Worm (Caenorhabditis elegans) whole organism, mixed stage, embryonic: ENCODE data around the gene tni-1.

Experiments
- M03D4.4 ChIP-seq: sonication (generic microtip); optimal IDR thresholded peaks from 2 replicates; lab custom pipeline; 2017; ENCODE audit warnings: mild to moderate bottlenecking, missing genetic modification characterization, missing compliant biosample characterization
- bed-3 ChIP-seq: fragments of 200-800 bp; sonication (Bioruptor generic); optimal IDR thresholded peaks from 3 replicates; lab custom pipeline; 2018; ENCODE audit warnings: mild to moderate bottlenecking, missing genetic modification characterization, moderate library complexity, missing compliant biosample characterization
- blmp-1 ChIP-seq: fragments of 150-350 bp; optimal IDR thresholded peaks from 2 replicates; lab custom pipeline; 2014; ENCODE audit warnings: missing biosample characterization, missing genetic modification characterization
- ceh-39 ChIP-seq: fragments of 150-350 bp; optimal IDR thresholded peaks from 2 replicates; lab custom pipeline; 2014; ENCODE audit warnings: missing biosample characterization, missing genetic modification characterization
- ceh-43 ChIP-seq: fragments of 200-800 bp; sonication (Bioruptor generic); optimal IDR thresholded peaks from 2 replicates; lab custom pipeline; 2018; ENCODE audit warnings: mild to moderate bottlenecking, missing genetic modification characterization, moderate library complexity, missing compliant biosample characterization
- ceh-83 ChIP-seq: fragments of 200-800 bp; sonication (Bioruptor generic); optimal IDR thresholded peaks from 2 replicates; lab custom pipeline; 2018; ENCODE audit warnings: mild to moderate bottlenecking, missing genetic modification characterization, missing compliant biosample characterization
- ces-1 ChIP-seq: fragments of 150-350 bp; optimal IDR thresholded peaks from 2 replicates; lab custom pipeline; 2014; ENCODE audit warnings: missing biosample characterization, missing genetic modification reagents, missing genetic modification characterization
- cnd-1 ChIP-seq: fragments of 200-800 bp; sonication (Bioruptor generic); optimal IDR thresholded peaks from 2 replicates; lab custom pipeline; 2018; ENCODE audit warnings: mild to moderate bottlenecking, missing genetic modification characterization, missing compliant biosample characterization
- drap-1 ChIP-seq: fragments of 200-800 bp; sonication (Bioruptor generic); optimal IDR thresholded peaks from 3 replicates; lab custom pipeline; 2018; ENCODE audit warnings: mild to moderate bottlenecking, missing genetic modification characterization, missing compliant biosample characterization
- elt-1 ChIP-seq: sonication (generic microtip); optimal IDR thresholded peaks from 2 replicates; lab custom pipeline; 2017; ENCODE audit warnings: missing genetic modification characterization, mild to moderate bottlenecking, missing compliant biosample characterization, antibody characterized with exemption, moderate library complexity, borderline replicate concordance; ENCODE audit not compliant: insufficient read depth
- elt-3 ChIP-seq: fragments of 150-350 bp; optimal IDR thresholded peaks from 2 replicates; lab custom pipeline; 2014; ENCODE audit warnings: missing biosample characterization, missing genetic modification characterization
- ham-2 ChIP-seq: fragments of 200-800 bp; sonication (Bioruptor generic); optimal IDR thresholded peaks from 2 replicates; lab custom pipeline; 2018; ENCODE audit warnings: mild to moderate bottlenecking, missing genetic modification characterization, missing compliant biosample characterization
- hlh-1 ChIP-seq: fragments of 150-350 bp; optimal IDR thresholded peaks from 2 replicates; lab custom pipeline; 2014; ENCODE audit warnings: missing biosample characterization, missing genetic modification reagents, missing genetic modification characterization
- lin-13 ChIP-seq: fragments of 150-350 bp; optimal IDR thresholded peaks from 2 replicates; lab custom pipeline; 2014; ENCODE audit warnings: missing biosample characterization, missing genetic modification characterization
- lin-32 ChIP-seq: fragments of 200-800 bp; sonication (Bioruptor generic); optimal IDR thresholded peaks from 2 replicates; lab custom pipeline; 2018; ENCODE audit warnings: mild to moderate bottlenecking, missing genetic modification characterization, missing compliant biosample characterization
- lsy-2 ChIP-seq: fragments of 150-350 bp; optimal IDR thresholded peaks from 2 replicates; lab custom pipeline; 2014; ENCODE audit warnings: missing biosample characterization, missing genetic modification characterization
- mab-5 ChIP-seq: fragments of 150-350 bp; optimal IDR thresholded peaks from 2 replicates; lab custom pipeline; 2014; ENCODE audit warnings: missing biosample characterization, missing genetic modification characterization
- mep-1 ChIP-seq: fragments of 150-350 bp; optimal IDR thresholded peaks from 2 replicates; lab custom pipeline; 2017; ENCODE audit warnings: missing biosample characterization, missing genetic modification reagents, missing genetic modification characterization, inconsistent platforms
- mls-2 ChIP-seq: sonication (generic microtip); optimal IDR thresholded peaks from 2 replicates; lab custom pipeline; 2016; ENCODE audit warnings: mild to moderate bottlenecking, missing genetic modification characterization, moderate library complexity, missing compliant biosample characterization
- nhr-12 ChIP-seq: fragments of 150-350 bp; optimal IDR thresholded peaks from 2 replicates; lab custom pipeline; 2014; ENCODE audit warnings: missing biosample characterization, missing genetic modification characterization
- nhr-2 ChIP-seq: fragments of 150-350 bp; optimal IDR thresholded peaks from 2 replicates; lab custom pipeline; 2014; ENCODE audit warnings: missing biosample characterization, missing genetic modification characterization
- nhr-237 ChIP-seq: fragments of 150-350 bp; optimal IDR thresholded peaks from 2 replicates; lab custom pipeline; 2014; ENCODE audit warnings: missing biosample characterization, missing genetic modification characterization
- nhr-28 ChIP-seq: fragments of 150-350 bp; optimal IDR thresholded peaks from 2 replicates; lab custom pipeline; 2014; ENCODE audit warnings: missing biosample characterization, missing genetic modification characterization
- nhr-76 ChIP-seq: sonication (generic microtip); optimal IDR thresholded peaks from 2 replicates; lab custom pipeline; 2017; ENCODE audit warnings: missing biosample characterization, missing genetic modification characterization
- pha-4 ChIP-seq: fragments of 150-350 bp; optimal IDR thresholded peaks from 2 replicates; lab custom pipeline; 2018; ENCODE audit warnings: missing biosample characterization, missing genetic modification reagents, missing genetic modification characterization
- sem-2 ChIP-seq: fragments of 200-800 bp; sonication (Bioruptor generic); optimal IDR thresholded peaks from 2 replicates; lab custom pipeline; 2018; ENCODE audit warnings: mild to moderate bottlenecking, missing genetic modification characterization, missing compliant biosample characterization
- snpc-4 ChIP-seq: fragments of 150-350 bp; optimal IDR thresholded peaks from 2 replicates; lab custom pipeline; 2014; ENCODE audit warnings: missing biosample characterization, missing genetic modification characterization
- sptf-1 ChIP-seq: sonication (generic microtip); optimal IDR thresholded peaks from 2 replicates; lab custom pipeline; 2017; ENCODE audit warnings: mild to moderate bottlenecking, missing genetic modification characterization, moderate library complexity, missing compliant biosample characterization
- tbx-8 ChIP-seq: fragments of 200-800 bp; sonication (Bioruptor generic); optimal IDR thresholded peaks from 2 replicates; lab custom pipeline; 2018; ENCODE audit warnings: mild to moderate bottlenecking, missing genetic modification characterization, moderate library complexity, missing compliant biosample characterization
- unc-120 ChIP-seq: sonication (generic microtip); optimal IDR thresholded peaks from 2 replicates; lab custom pipeline; 2017; ENCODE audit warnings: missing genetic modification characterization, missing compliant biosample characterization; ENCODE audit not compliant: poor library complexity, severe bottlenecking
- unc-39 ChIP-seq: fragments of 150-350 bp; optimal IDR thresholded peaks from 2 replicates; lab custom pipeline; 2014; ENCODE audit warnings: missing biosample characterization, missing genetic modification characterization
- unc-62 ChIP-seq: fragments of 150-350 bp; optimal IDR thresholded peaks from 2 replicates; lab custom pipeline; 2014; ENCODE audit warnings: missing biosample characterization, missing genetic modification reagents, missing genetic modification characterization
- zip-8 ChIP-seq: fragments of 150-350 bp; optimal IDR thresholded peaks from 2 replicates; lab custom pipeline; 2014; ENCODE audit warnings: missing biosample characterization, missing genetic modification characterization
- ztf-11 ChIP-seq: fragments of 150-350 bp; optimal IDR thresholded peaks from 2 replicates; lab custom pipeline; 2014; ENCODE audit warnings: missing biosample characterization, missing genetic modification characterization

tni-1 gene

ce11 chrX:11377370-11377769 is at the start of gene tni-1:
TSS of gene tni-1 (minus strand) at chrX:11377470.
- TF ChIP-seq ham-2 (GFP tag; lab: Kevin White, UChicago): no peak
- TF ChIP-seq elt-1 (tag; lab: Kevin White, UChicago): no peak
- TF ChIP-seq nhr-76 (tag; lab: Kevin White, UChicago): no peak
- TF ChIP-seq cnd-1: no peak
- TF ChIP-seq mep-1 (tag; lab: Kevin White, UChicago): no peak
- no peak for TF ChIP-seq elt-3 (tag; lab: Kevin White, UChicago)
- TF ChIP-seq tbx-8 (GFP tag; lab: Kevin White, UChicago): no peak
- TF ChIP-seq bed-3 (GFP tag; lab: Kevin White, UChicago): no peak
- no peak for TF ChIP-seq mab-5
- TF ChIP-seq sem-2 (GFP tag; lab: Kevin White, UChicago): no peak
- no peak for TF ChIP-seq unc-120 (tag; lab: Kevin White, UChicago)
- no peak for TF ChIP-seq ceh-43 (GFP tag; lab: Kevin White, UChicago)

ce11 chrX:11426647-11427046 is 49.4 kb upstream of the tni-1 start:
- TF ChIP-seq snpc-4 (tag; lab: Kevin White, UChicago): no peak
- TF ChIP-seq zip-8 (tag; lab: Kevin White, UChicago): no peak

- TF ChIP-seq nhr-2 (tag; lab: Kevin White, UChicago) (no peak), snpc-4 (tag; lab: Kevin White, UChicago) (no peak), mab-5 (no peak), bed-3 (GFP tag; lab: Kevin White, UChicago) (no peak), ceh-43 (GFP tag; lab: Kevin White, UChicago) (no peak), drap-1 (no peak), ham-2 (GFP tag; lab: Kevin White, UChicago) (no peak), M03D4.4 (tag; lab: Kevin White, UChicago) (no peak), mls-2 (tag; lab: Kevin White, UChicago) (no peak), nhr-76 (tag; lab: Kevin White, UChicago) (no peak), mep-1 (tag; lab: Kevin White, UChicago) (no peak), sptf-1 (tag; lab: Kevin White, UChicago) (no peak), tbx-8 (GFP tag; lab: Kevin White, UChicago) (no peak), hlh-1 (tag; lab: Kevin White, UChicago) (no peak), lin-13 (tag; lab: Kevin White, UChicago) (no peak), blmp-1 (no peak), sem-2 (GFP tag; lab: Kevin White, UChicago) (no peak), cnd-1 (no peak), unc-39 (no peak), ztf-11 (tag; lab: Kevin White, UChicago) (no peak)
These were observed 42.7 kb upstream of the tni-1 start, which contains the start of gene F46C3.6 for ce11 chrX:11419988-11420387. TSS of gene F46C3.6 (minus strand) at chrX:11420074.

ce11 chrX:11418667-11419066 is 41.4 kb upstream of the tni-1 start, which contains the start of gene F46C3.2:
TSS of gene F46C3.2 (minus strand) at chrX:11418767.
- TF ChIP-seq lin-13 (tag; lab: Kevin White, UChicago): no peak
- TF ChIP-seq elt-3 (tag; lab: Kevin White, UChicago): no peak
- TF ChIP-seq bed-3 (GFP tag; lab: Kevin White, UChicago): no peak
- no peak for TF ChIP-seq mep-1 (tag; lab: Kevin White, UChicago)
- TF ChIP-seq lsy-2 (tag; lab: Kevin White, UChicago): no peak
- TF ChIP-seq nhr-12 (tag; lab: Kevin White, UChicago): no peak
- TF ChIP-seq hlh-1 (tag; lab: Kevin White, UChicago): no peak
- no peak for TF ChIP-seq cnd-1
- no peak for TF ChIP-seq ces-1 (GFP tag; lab: Kevin White, UChicago)
- TF ChIP-seq elt-1 (tag; lab: Kevin White, UChicago): no peak
- TF ChIP-seq unc-120 (tag; lab: Kevin White, UChicago): no peak
- no peak for TF ChIP-seq ceh-43 (GFP tag; lab: Kevin White, UChicago)
- TF ChIP-seq ztf-11 (tag; lab: Kevin White, UChicago): no peak
- no peak for TF ChIP-seq zip-8 (tag; lab: Kevin White, UChicago)
- TF ChIP-seq sptf-1 (tag; lab: Kevin White, UChicago): no peak
- no peak for TF ChIP-seq ceh-83
- TF ChIP-seq mab-5: no peak
- TF ChIP-seq, all 35 proteins: peak for 0

- no peak for TF ChIP-seq mab-5
- peak; percentile 0 for TF ChIP-seq unc-120 (tag; lab: Kevin White, UChicago)
- peak; percentile 33 for TF ChIP-seq elt-3 (tag; lab: Kevin White, UChicago)
- no peak for TF ChIP-seq tbx-8 (GFP tag; lab: Kevin White, UChicago)
- TF ChIP-seq ceh-83: no peak
- TF ChIP-seq ztf-11 (tag; lab: Kevin White, UChicago): no peak
- TF ChIP-seq sptf-1 (tag; lab: Kevin White, UChicago): no peak
- peak; percentile 76 for TF ChIP-seq hlh-1 (tag; lab: Kevin White, UChicago)
- TF ChIP-seq zip-8 (tag; lab: Kevin White, UChicago): peak; percentile 50
- TF ChIP-seq cnd-1: no peak
- peak; percentile 55 for TF ChIP-seq ceh-39 (tag; lab: Kevin White, UChicago)
- TF ChIP-seq nhr-237 (tag; lab: Kevin White, UChicago): peak; percentile 28
- no peak for TF ChIP-seq nhr-28
- TF ChIP-seq lin-32 (GFP tag; lab: Kevin White, UChicago): no peak
- no peak for TF ChIP-seq bed-3 (GFP tag; lab: Kevin White, UChicago)
- no peak for TF ChIP-seq nhr-76 (tag; lab: Kevin White, UChicago)
- no peak for TF ChIP-seq nhr-2 (tag; lab: Kevin White, UChicago)
- TF ChIP-seq drap-1: no peak
- TF ChIP-seq lin-13 (tag; lab: Kevin White, UChicago): no peak
- no peak for TF ChIP-seq ham-2 (GFP tag; lab: Kevin White, UChicago)
- TF ChIP-seq nhr-12 (tag; lab: Kevin White, UChicago): peak; percentile 14
- TF ChIP-seq unc-62 (GFP tag; lab: Kevin White, UChicago): no peak
- TF ChIP-seq snpc-4 (tag; lab: Kevin White, UChicago): no peak
- TF ChIP-seq pha-4 (tag; lab: Kevin White, UChicago): peak; percentile 20
- TF ChIP-seq blmp-1: peak; percentile 1
- peak; percentile 20 for TF ChIP-seq lsy-2 (tag; lab: Kevin White, UChicago)
These were observed 37.7 kb upstream of the tni-1 start, which contains the start of gene pek-1 for ce11 chrX:11414837-11415550. TSS of gene pek-1 (minus strand) at chrX:11414887.
